Worm (Caenorhabditis elegans) whole organism, young adult: ENCODE measurements around the gene rabn-5.

ENCODE experiments used
- B0261.1 ChIP-seq: sonication (generic microtip); optimal IDR thresholded peaks from 2 replicates; lab custom pipeline; 2016; ENCODE audit warnings: mild to moderate bottlenecking, missing genetic modification characterization, moderate library complexity, missing compliant biosample characterization
- C06A6.2 ChIP-seq: fragments of 200-800 bp; sonication (Bioruptor generic); conservative IDR thresholded peaks from 2 replicates; pipeline ENCODE4 v1.3.6; 2022; ENCODE audit warnings: missing genetic modification characterization, missing compliant biosample characterization
- F37B4.10 ChIP-seq: fragments of 200-800 bp; sonication (Bioruptor generic); IDR thresholded peaks from 2 replicates; pipeline ENCODE4 v1.3.6; 2022; ENCODE audit warnings: missing genetic modification characterization, missing compliant biosample characterization
- F39B2.1 ChIP-seq: fragments of 200-800 bp; sonication (Bioruptor generic); IDR thresholded peaks from 2 replicates; pipeline ENCODE4 v1.3.6; 2022; ENCODE audit warnings: missing genetic modification reagents, missing genetic modification characterization, missing compliant biosample characterization
- Y53G8AR.9 ChIP-seq: fragments of 200-800 bp; sonication (Bioruptor generic); conservative IDR thresholded peaks from 2 replicates; pipeline ENCODE4 v1.3.6; 2022; ENCODE audit warnings: missing genetic modification reagents, missing genetic modification characterization, missing compliant biosample characterization
- aptf-2 ChIP-seq: fragments of 200-800 bp; sonication (Bioruptor generic); conservative IDR thresholded peaks from 2 replicates; pipeline ENCODE4 v1.3.6; 2022; ENCODE audit warnings: missing genetic modification reagents, missing genetic modification characterization, missing compliant biosample characterization
- bed-1 ChIP-seq: fragments of 200-800 bp; sonication (Bioruptor generic); IDR thresholded peaks from 2 replicates; pipeline ENCODE4 v1.3.6; 2022; ENCODE audit warnings: missing genetic modification reagents, missing genetic modification characterization, missing compliant biosample characterization
- bed-2 ChIP-seq: fragments of 200-800 bp; sonication (Bioruptor generic); IDR thresholded peaks from 2 replicates; pipeline ENCODE4 v1.3.6; 2022; ENCODE audit warnings: missing genetic modification reagents, missing genetic modification characterization, missing compliant biosample characterization
- cebp-2 ChIP-seq: fragments of 200-800 bp; sonication (Bioruptor generic); IDR thresholded peaks from 2 replicates; pipeline ENCODE4 v1.3.6; 2022; ENCODE audit warnings: missing genetic modification characterization, missing compliant biosample characterization
- ceh-40 ChIP-seq: fragments of 200-800 bp; sonication (Bioruptor generic); IDR thresholded peaks from 2 replicates; pipeline ENCODE4 v1.3.6; 2022; ENCODE audit warnings: missing genetic modification characterization, missing compliant biosample characterization
- ceh-79 ChIP-seq: sonication (generic microtip); optimal IDR thresholded peaks from 2 replicates; lab custom pipeline; 2017; ENCODE audit warnings: mild to moderate bottlenecking, missing genetic modification characterization, missing compliant biosample characterization
- efl-1 ChIP-seq: fragments of 150-350 bp; optimal IDR thresholded peaks from 2 replicates; lab custom pipeline; 2014; ENCODE audit warnings: missing biosample characterization, missing genetic modification reagents, missing genetic modification characterization
- ets-4 ChIP-seq: fragments of 200-800 bp; sonication (Bioruptor generic); optimal IDR thresholded peaks from 2 replicates; lab custom pipeline; 2018; ENCODE audit warnings: mild to moderate bottlenecking, missing genetic modification characterization, missing compliant biosample characterization
- hlh-12 ChIP-seq: sonication (generic microtip); optimal IDR thresholded peaks from 2 replicates; lab custom pipeline; 2016; ENCODE audit warnings: missing genetic modification characterization, missing compliant biosample characterization
- hmg-1.2 ChIP-seq: fragments of 200-800 bp; sonication (Bioruptor generic); IDR thresholded peaks from 2 replicates; pipeline ENCODE4 v1.3.6; 2022; ENCODE audit warnings: missing genetic modification reagents, missing genetic modification characterization, missing compliant biosample characterization
- hsf-1 ChIP-seq: fragments of 200-800 bp; sonication (Bioruptor generic); IDR thresholded peaks from 2 replicates; pipeline ENCODE4 v1.3.6; 2022; ENCODE audit warnings: missing genetic modification reagents, missing genetic modification characterization, missing compliant biosample characterization
- lin-35 ChIP-seq, 3 experiments: fragments of 150-350 bp in 2 of 3; sonication (generic microtip) in 1 of 3; optimal IDR thresholded peaks; 2 replicates each; lab custom pipeline; 2014 to 2018; ENCODE audit warnings: missing biosample characterization in 3 of 3, missing genetic modification characterization in 3 of 3, missing genetic modification reagents in 3 of 3
- madf-3 ChIP-seq: fragments of 200-800 bp; sonication (Bioruptor generic); IDR thresholded peaks from 2 replicates; pipeline ENCODE4 v1.3.6; 2022; ENCODE audit warnings: missing genetic modification reagents, missing genetic modification characterization, missing compliant biosample characterization
- nhr-27 ChIP-seq: fragments of 200-800 bp; sonication (Bioruptor generic); optimal IDR thresholded peaks from 2 replicates; lab custom pipeline; 2018; ENCODE audit warnings: mild to moderate bottlenecking, missing genetic modification characterization, moderate library complexity, missing compliant biosample characterization
- nhr-80 ChIP-seq: sonication (generic microtip); optimal IDR thresholded peaks from 2 replicates; lab custom pipeline; 2016; ENCODE audit warnings: missing genetic modification characterization, missing compliant biosample characterization
- pha-4 ChIP-seq: fragments of 150-350 bp; sonication (generic microtip); optimal IDR thresholded peaks from 2 replicates; lab custom pipeline; 2014; ENCODE audit warnings: missing biosample characterization, missing genetic modification reagents, missing genetic modification characterization
- rec-8 ChIP-seq, 2 experiments: sonication (generic microtip); optimal IDR thresholded peaks; 2 replicates each; lab custom pipeline; 2016; ENCODE audit warnings: mild to moderate bottlenecking in 2 of 2, missing genetic modification characterization in 2 of 2, missing genetic modification reagents in 2 of 2, missing genotype in 2 of 2, missing biosample characterization in 1 of 2, missing compliant biosample characterization in 1 of 2, moderate library complexity in 1 of 2
- repo-1 ChIP-seq: sonication (generic microtip); optimal IDR thresholded peaks from 2 replicates; lab custom pipeline; 2017; ENCODE audit warnings: mild to moderate bottlenecking, missing genetic modification characterization, missing compliant biosample characterization
- sea-2 ChIP-seq: fragments of 200-800 bp; sonication (Bioruptor generic); IDR thresholded peaks from 2 replicates; pipeline ENCODE4 v1.3.6; 2022; ENCODE audit warnings: missing genetic modification characterization, missing compliant biosample characterization
- snpc-3.4 ChIP-seq: sonication (generic microtip); optimal IDR thresholded peaks from 2 replicates; lab custom pipeline; 2017; ENCODE audit warnings: missing genetic modification characterization, mild to moderate bottlenecking, missing compliant biosample characterization, antibody characterized with exemption, moderate library complexity, missing genotype, missing genetic modification reagents
- somi-1 ChIP-seq: fragments of 200-800 bp; sonication (Bioruptor generic); optimal IDR thresholded peaks from 2 replicates; lab custom pipeline; 2018; ENCODE audit warnings: mild to moderate bottlenecking, missing genetic modification characterization, missing compliant biosample characterization
- tbp1 ChIP-seq: fragments of 200-800 bp; sonication (Bioruptor generic); optimal IDR thresholded peaks from 2 replicates; lab custom pipeline; 2018; ENCODE audit warnings: mild to moderate bottlenecking, missing genetic modification characterization, missing compliant biosample characterization
- tlf-1 ChIP-seq: fragments of 200-800 bp; sonication (Bioruptor generic); optimal IDR thresholded peaks from 2 replicates; lab custom pipeline; 2018; ENCODE audit warnings: mild to moderate bottlenecking, missing genetic modification characterization, missing compliant biosample characterization
- unc-130 ChIP-seq: sonication (generic microtip); optimal IDR thresholded peaks from 2 replicates; lab custom pipeline; 2016; ENCODE audit warnings: missing genetic modification reagents, missing genetic modification characterization, missing compliant biosample characterization
- xnd-1 ChIP-seq: sonication (generic microtip); optimal IDR thresholded peaks from 2 replicates; lab custom pipeline; 2016; ENCODE audit warnings: missing genotype, missing genetic modification reagents, missing genetic modification characterization, missing compliant biosample characterization
- zim-3 ChIP-seq: sonication (generic microtip); optimal IDR thresholded peaks from 2 replicates; lab custom pipeline; 2017; ENCODE audit warnings: mild to moderate bottlenecking, missing genetic modification characterization, moderate library complexity, missing compliant biosample characterization

rabn-5 gene

ce11 chrIII:5888675-5889074, 24.3 kb downstream of the rabn-5 start, which contains the start of gene C28H8.8:
TSS of gene C28H8.8 (minus strand) at chrIII:5888775.
- no peak for TF ChIP-seq unc-130
- no peak for TF ChIP-seq hlh-12 (tag; lab: Kevin White, UChicago)
- no peak for TF ChIP-seq zim-3 (tag; lab: Kevin White, UChicago)
- TF ChIP-seq aptf-2 (GFP tag; lab: Robert Waterston, UW), result no peak
- TF ChIP-seq ceh-40 (GFP tag; lab: Robert Waterston, UW), result no peak
- TF ChIP-seq ceh-79 (tag; lab: Kevin White, UChicago), result no peak
- TF ChIP-seq F39B2.1, result no peak
- TF ChIP-seq sea-2 (GFP tag; lab: Robert Waterston, UW), result no peak
- no peak for TF ChIP-seq tlf-1
- no peak for TF ChIP-seq Y53G8AR.9 (GFP tag; lab: Robert Waterston, UW)
- no peak for TF ChIP-seq hsf-1
- no peak for TF ChIP-seq repo-1 (tag; lab: Kevin White, UChicago)
- no peak for TF ChIP-seq nhr-27 (tag; lab: Kevin White, UChicago)
- TF ChIP-seq pha-4 (tag; lab: Kevin White, UChicago), result no peak
- TF ChIP-seq lin-35 (GFP tag; optimal IDR thresholded peaks at IDR 0.05; lab: Kevin White, UChicago), result no peak
- TF ChIP-seq rec-8 (tag; optimal IDR thresholded peaks at IDR 0.05; lab: Kevin White, UChicago), result no peak

DNA sequence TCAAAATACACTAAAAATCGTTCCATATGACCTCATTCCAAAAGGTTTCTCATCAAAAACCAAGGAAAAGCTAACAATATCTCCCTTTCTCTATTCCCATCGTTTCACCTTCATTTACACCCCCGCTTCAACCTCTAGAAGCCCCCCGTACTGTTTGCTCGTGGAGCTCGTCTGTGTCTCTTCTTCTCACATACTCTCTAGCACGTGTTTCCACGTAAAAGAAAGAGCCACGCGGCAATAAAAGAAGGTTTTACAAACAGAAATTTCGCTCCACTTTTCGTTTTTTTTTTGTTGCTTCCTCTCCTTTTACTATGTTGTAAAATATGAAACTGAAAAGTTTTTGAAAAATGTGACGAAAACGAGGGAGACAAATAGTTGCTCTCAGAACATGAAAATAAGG, 28.6 kb downstream of the rabn-5 start:
- TF ChIP-seq pha-4 (tag; lab: Kevin White, UChicago) (peak; percentile 63), bed-2 (no peak), C06A6.2 (GFP tag; lab: Robert Waterston, UW) (no peak)

ce11 chrIII:5895913-5896312, 31.6 kb downstream of the rabn-5 start, which contains the start of gene pxl-1:
TSS of gene pxl-1 (minus strand) at chrIII:5896013.
- no peak for TF ChIP-seq somi-1 (GFP tag; lab: Kevin White, UChicago)

- TF ChIP-seq efl-1 (GFP tag; lab: Kevin White, UChicago) (peak; percentile 30), ceh-79 (tag; lab: Kevin White, UChicago) (no peak)
- TF ChIP-seq, all 124 proteins: peak for 1
Measured at ce11 chrIII:5897468-5897867, 33.1 kb downstream of the rabn-5 start.

- TF ChIP-seq F37B4.10 (GFP tag; lab: Robert Waterston, UW) (no peak), snpc-3.4 (tag; lab: Kevin White, UChicago) (no peak), bed-1 (GFP tag; lab: Robert Waterston, UW) (no peak), hlh-12 (tag; lab: Kevin White, UChicago) (no peak), nhr-27 (tag; lab: Kevin White, UChicago) (no peak), B0261.1 (no peak), madf-3 (GFP tag; lab: Robert Waterston, UW) (no peak), cebp-2 (GFP tag; lab: Robert Waterston, UW) (no peak), tbp1 (GFP tag; lab: Kevin White, UChicago) (no peak), ets-4 (GFP tag; lab: Kevin White, UChicago) (no peak), Y53G8AR.9 (GFP tag; lab: Robert Waterston, UW) (no peak)
Measured at ce11 chrIII:5898631-5899030, 34.3 kb downstream of the rabn-5 start.

ce11 chrIII:5900709-5901108, 36.4 kb downstream of the rabn-5 start:
- TF ChIP-seq hmg-1.2 (GFP tag; lab: Robert Waterston, UW) (peak; percentile 61; the same call in 1 of the 2 replicates), cebp-2 (GFP tag; lab: Robert Waterston, UW) (no peak), nhr-80 (tag; lab: Kevin White, UChicago) (peak; percentile 28), xnd-1 (tag; lab: Kevin White, UChicago) (no peak)
